Worm (Caenorhabditis elegans): Measurements from ENCODE around the gene cnx-1.

- TF ChIP-seq elt-3 (tag; optimal IDR thresholded peaks at IDR 0.05), result no peak
- TF ChIP-seq ztf-11 (tag; optimal IDR thresholded peaks at IDR 0.05), result no peak
- no peak for TF ChIP-seq fos-1 (tag; optimal IDR thresholded peaks at IDR 0.05)
- no peak for TF ChIP-seq nhr-25 (tag; optimal IDR thresholded peaks at IDR 0.05)
- no peak for TF ChIP-seq lin-11 (tag; optimal IDR thresholded peaks at IDR 0.05)
- TF ChIP-seq nhr-237 (tag; optimal IDR thresholded peaks at IDR 0.05), result no peak
- TF ChIP-seq nhr-23 (tag; optimal IDR thresholded peaks at IDR 0.05), result no peak
- no peak for TF ChIP-seq Y55F3AM.14 (GFP tag; optimal IDR thresholded peaks at IDR 0.05)
- no peak for TF ChIP-seq elt-1 (tag; optimal IDR thresholded peaks at IDR 0.05)
- TF ChIP-seq nhr-10 (tag; optimal IDR thresholded peaks at IDR 0.05), result no peak
Observed at ce11 chrIII:9768023-9768422, 48.9 kb downstream of the cnx-1 start.
